Worm (Caenorhabditis elegans) whole organism, L4/young adult: ENCODE data around the gene rft-2.

Source experiments
- W03F9.2 ChIP-seq: fragments of 150-350 bp; optimal IDR thresholded peaks from 2 replicates; lab custom pipeline; 2014; ENCODE audit warnings: missing biosample characterization, missing genetic modification characterization
- dao-5 ChIP-seq: sonication (generic microtip); optimal IDR thresholded peaks from 2 replicates; lab custom pipeline; 2016; ENCODE audit warnings: missing genotype, missing genetic modification characterization, moderate library complexity, missing compliant biosample characterization

DNA sequence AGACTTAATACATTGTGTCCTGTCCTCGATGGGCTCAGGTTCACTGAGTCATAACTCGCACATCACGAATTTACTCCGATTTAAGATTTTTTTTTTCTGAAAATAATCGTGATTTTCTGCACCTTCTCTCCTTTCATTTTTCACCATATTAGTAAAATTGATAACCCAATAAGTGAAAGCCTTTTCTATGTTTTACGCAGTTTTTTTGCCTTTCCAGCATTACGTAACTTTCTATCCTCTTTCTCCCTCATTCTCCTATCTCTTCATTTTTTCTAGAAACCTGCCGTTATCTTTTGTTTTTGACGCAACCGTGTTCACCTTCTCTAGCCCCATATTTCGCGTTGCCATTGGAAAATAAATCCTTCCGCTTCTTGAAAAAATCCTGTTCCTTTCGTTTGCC, 13.1 kb downstream of the rft-2 start:
- TF ChIP-seq dao-5 (tag; lab: Kevin White, UChicago) = no peak
- no peak for TF ChIP-seq W03F9.2 (tag; lab: Kevin White, UChicago)
